Worm (Caenorhabditis elegans): ENCODE results near the gene tbg-1.

DNA sequence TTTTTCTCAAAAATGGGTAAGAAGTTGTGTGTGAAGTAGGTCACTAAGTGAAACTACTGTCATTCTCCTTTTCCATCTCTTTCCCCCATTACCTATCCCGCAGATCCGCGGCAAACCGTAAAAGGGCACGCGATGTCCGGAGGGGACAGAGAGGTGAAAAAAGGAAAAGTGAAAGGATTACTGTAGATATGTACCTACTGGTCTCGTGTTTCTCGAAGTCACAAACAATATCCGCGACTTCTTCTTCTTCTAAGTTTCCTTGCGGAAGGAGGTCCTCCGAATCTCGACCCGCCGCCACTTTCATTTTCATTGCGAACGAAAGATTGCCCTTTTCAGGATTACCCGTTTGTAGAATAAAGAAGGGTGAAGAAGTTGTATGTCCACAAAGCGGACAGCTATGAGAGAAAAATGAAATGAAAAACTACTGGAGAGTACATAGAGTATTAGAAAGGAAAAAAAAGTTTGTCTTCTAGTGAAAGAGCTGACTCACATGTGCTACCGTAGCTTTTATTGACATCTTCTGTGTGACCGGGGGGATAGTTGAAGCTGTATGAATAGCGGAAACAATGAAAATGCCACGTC is 17.6 kb upstream of the tbg-1 start:
- no peak for TF ChIP-seq dao-5 (tag; optimal IDR thresholded peaks at IDR 0.05)
- TF ChIP-seq W03F9.2 (tag; optimal IDR thresholded peaks at IDR 0.05): no peak
- no peak for TF ChIP-seq him-1 (tag; optimal IDR thresholded peaks at IDR 0.05)
